Fruit fly (Drosophila melanogaster) whole organism, pupa: ENCODE results near the gene Rpt6.

Source experiments
- CG10348 ChIP-seq: fragments of 200-800 bp; sonication (Bioruptor generic); IDR thresholded peaks from 2 replicates; pipeline ENCODE4 v1.3.6; 2022; ENCODE audit warnings: missing biosample characterization, missing genetic modification characterization
- CG12605 ChIP-seq: fragments of 200-800 bp; sonication (Bioruptor generic); IDR thresholded peaks from 2 replicates; pipeline ENCODE4 v1.3.6; 2022; ENCODE audit warnings: missing biosample characterization, missing genetic modification characterization
- CG13204 ChIP-seq: fragments of 200-800 bp; sonication (Bioruptor generic); optimal IDR thresholded peaks from 2 replicates; lab custom pipeline; 2018; ENCODE audit warnings: missing biosample characterization, mild to moderate bottlenecking, missing genetic modification characterization, moderate library complexity
- CG14655 ChIP-seq: fragments of 200-800 bp; sonication (Bioruptor generic); optimal IDR thresholded peaks from 3 replicates; lab custom pipeline; 2017; ENCODE audit warnings: mild to moderate bottlenecking, missing biosample characterization, missing genetic modification reagents, missing genetic modification characterization
- CG15710 ChIP-seq: fragments of 200-800 bp; sonication (Bioruptor generic); optimal IDR thresholded peaks from 2 replicates; lab custom pipeline; 2018; ENCODE audit warnings: missing biosample characterization, mild to moderate bottlenecking, missing genetic modification characterization, moderate library complexity
- CG17806 ChIP-seq: fragments of 200-800 bp; sonication (Bioruptor generic); optimal IDR thresholded peaks from 2 replicates; lab custom pipeline; 2018; ENCODE audit warnings: missing biosample characterization, mild to moderate bottlenecking, missing genetic modification characterization, moderate library complexity
- CG34367 ChIP-seq: fragments of 200-800 bp; sonication (Bioruptor generic); optimal IDR thresholded peaks from 2 replicates; lab custom pipeline; 2018; ENCODE audit warnings: missing biosample characterization, mild to moderate bottlenecking, missing genetic modification characterization
- CG8159 ChIP-seq: fragments of 200-800 bp; sonication (Bioruptor generic); optimal IDR thresholded peaks from 3 replicates; lab custom pipeline; 2018; ENCODE audit warnings: missing biosample characterization, mild to moderate bottlenecking, missing genetic modification characterization, moderate library complexity
- CG8301 ChIP-seq: fragments of 200-800 bp; sonication (Bioruptor generic); optimal IDR thresholded peaks from 2 replicates; lab custom pipeline; 2018; ENCODE audit warnings: missing biosample characterization, mild to moderate bottlenecking, missing genetic modification characterization
- CG9948 ChIP-seq: fragments of 200-800 bp; sonication (Bioruptor generic); optimal IDR thresholded peaks from 2 replicates; lab custom pipeline; 2018; ENCODE audit warnings: missing biosample characterization, mild to moderate bottlenecking, missing genetic modification characterization, moderate library complexity
- EcR ChIP-seq: fragments of 200-800 bp; sonication (Bioruptor generic); optimal IDR thresholded peaks from 3 replicates; lab custom pipeline; 2019; ENCODE audit warnings: missing biosample characterization, missing genetic modification characterization, mild to moderate bottlenecking, moderate library complexity, missing genetic modification reagents
- Pif1B ChIP-seq: fragments of 200-800 bp; sonication (Bioruptor generic); optimal IDR thresholded peaks from 3 replicates; lab custom pipeline; 2016; ENCODE audit warnings: missing biosample characterization, missing genetic modification characterization
- rn ChIP-seq: fragments of 200-800 bp; sonication (Bioruptor generic); IDR thresholded peaks from 2 replicates; pipeline ENCODE4 v1.3.6; 2022; ENCODE audit warnings: missing biosample characterization, missing genetic modification characterization

- TF ChIP-seq CG13204 (GFP tag; lab: Kevin White, UChicago), result no peak
- TF ChIP-seq CG34367 (tag; lab: Kevin White, UChicago), result no peak
- TF ChIP-seq CG9948 (tag; lab: Kevin White, UChicago), result peak; percentile 47
- no peak for TF ChIP-seq rn (GFP tag; lab: Robert Waterston, UW)
- peak; percentile 7 for TF ChIP-seq Pif1B
- peak; percentile 26 for TF ChIP-seq CG17806 (tag; lab: Kevin White, UChicago)
- no peak for TF ChIP-seq CG10348
- no peak for TF ChIP-seq CG12605 (GFP tag; lab: Robert Waterston, UW)
- peak; percentile 33 for TF ChIP-seq CG8159
- peak; percentile 53 for TF ChIP-seq CG14655 (GFP tag; lab: Kevin White, UChicago)
- peak; percentile 31 for TF ChIP-seq CG15710 (tag; lab: Kevin White, UChicago)
- peak; percentile 24 for TF ChIP-seq CG8301 (tag; lab: Kevin White, UChicago)
- TF ChIP-seq EcR, result no peak
Measured at dm6 chrX:21279311-21279890, 36.5 kb upstream of the Rpt6 start.
